Fruit fly (Drosophila melanogaster): ENCODE data around the gene CG13893.
A peak's percentile ranks its signal among the peaks of the same experiment; 100 is the strongest.

DNA sequence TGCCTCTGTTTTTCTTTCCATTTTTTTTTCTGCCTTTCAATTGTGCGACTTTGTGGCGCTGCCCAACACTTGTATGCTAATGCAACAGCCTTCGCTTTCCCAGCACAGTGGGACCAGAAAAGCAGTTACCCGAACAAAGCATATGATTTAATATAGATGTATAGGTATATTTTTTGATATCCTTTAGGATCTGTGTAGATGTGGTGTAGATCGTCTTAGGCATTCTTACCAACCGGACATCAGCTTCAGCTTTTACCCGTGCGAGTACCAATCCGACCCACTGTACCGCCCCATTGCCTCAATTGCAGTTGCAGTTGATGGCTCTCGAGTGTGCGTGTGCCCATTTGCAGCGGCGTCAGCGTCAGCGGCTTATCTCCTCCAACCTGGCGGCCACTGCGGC lies 32.6 kb upstream of the CG13893 start:
- no peak for TF ChIP-seq toe (GFP tag; optimal IDR thresholded peaks at IDR 0.05)
- TF ChIP-seq CG7101 (tag; optimal IDR thresholded peaks at IDR 0.05): peak; percentile 1
- no peak for TF ChIP-seq kay (GFP tag; ENCODE audit: borderline replicate concordance)
- TF ChIP-seq cic (GFP tag; optimal IDR thresholded peaks at IDR 0.05): no peak
- no peak for TF ChIP-seq CG7045 (GFP tag; optimal IDR thresholded peaks at IDR 0.05)
- no peak for TF ChIP-seq Crg-1 (GFP tag; optimal IDR thresholded peaks at IDR 0.05)
- no peak for TF ChIP-seq CG12768 (GFP tag; optimal IDR thresholded peaks at IDR 0.05)
- TF ChIP-seq Hr96 (GFP tag; optimal IDR thresholded peaks at IDR 0.05): no peak
- TF ChIP-seq cnc (optimal IDR thresholded peaks at IDR 0.05): no peak
- no peak for TF ChIP-seq ovo (GFP tag; optimal IDR thresholded peaks at IDR 0.05)
- TF ChIP-seq CG33017 (tag; optimal IDR thresholded peaks at IDR 0.05): no peak

All from whole organism, adult.